Worm (Caenorhabditis elegans): ENCODE measurements around the gene algn-9.

algn-9 gene

ce11 chrII:10603560-10603959, 19.4 kb downstream of the algn-9 start:
- TF ChIP-seq unc-130 (GFP tag; optimal IDR thresholded peaks at IDR 0.05), result no peak
- no peak for TF ChIP-seq spr-3 (GFP tag; optimal IDR thresholded peaks at IDR 0.05)
- no peak for TF ChIP-seq daf-8 (GFP tag; IDR thresholded peaks at IDR 0.05)
- TF ChIP-seq pqm-1 (tag; optimal IDR thresholded peaks at IDR 0.05), result no peak
- TF ChIP-seq php-3 (GFP tag; IDR thresholded peaks at IDR 0.05), result no peak
- no peak for TF ChIP-seq tag-97 (GFP tag; IDR thresholded peaks at IDR 0.05)
- no peak for TF ChIP-seq egl-43 (GFP tag; IDR thresholded peaks at IDR 0.05)
- no peak for TF ChIP-seq Y48G9A.11 (GFP tag; IDR thresholded peaks at IDR 0.05)
- TF ChIP-seq vab-7 (GFP tag; IDR thresholded peaks at IDR 0.05), result no peak
- no peak for TF ChIP-seq daf-12 (tag; optimal IDR thresholded peaks at IDR 0.05)
- TF ChIP-seq ztf-7 (tag; optimal IDR thresholded peaks at IDR 0.05), result no peak
- TF ChIP-seq nhr-28 (tag; optimal IDR thresholded peaks at IDR 0.05), result no peak
- TF ChIP-seq dmd-8 (GFP tag; IDR thresholded peaks at IDR 0.05), result no peak
- no peak for TF ChIP-seq mdl-1 (tag; optimal IDR thresholded peaks at IDR 0.05)
- TF ChIP-seq nhr-25 (tag; optimal IDR thresholded peaks at IDR 0.05; ENCODE audit: borderline replicate concordance, insufficient read depth), result no peak

ce11 chrII:10605512-10605911, 21.4 kb downstream of the algn-9 start, which contains the start of gene taf-13:
taf-13 (minus strand) TSS chrII:10605612.
- TF ChIP-seq pha-4 (GFP tag; IDR thresholded peaks at IDR 0.05) (no peak), pha-4 (tag; optimal IDR thresholded peaks at IDR 0.05) (no peak), zip-11 (GFP tag; IDR thresholded peaks at IDR 0.05) (no peak), fos-1 (tag; optimal IDR thresholded peaks at IDR 0.05) (no peak), ceh-82 (tag; optimal IDR thresholded peaks at IDR 0.05) (no peak), daf-19 (GFP tag; conservative IDR thresholded peaks at IDR 0.05) (no peak), nhr-48 (tag; optimal IDR thresholded peaks at IDR 0.05) (no peak), cey-2 (tag; optimal IDR thresholded peaks at IDR 0.05; ENCODE audit: borderline replicate concordance, insufficient read depth) (no peak), mxl-3 (GFP tag; optimal IDR thresholded peaks at IDR 0.05) (no peak), D1046.2 (GFP tag; IDR thresholded peaks at IDR 0.05) (no peak), nhr-102 (tag; optimal IDR thresholded peaks at IDR 0.05) (no peak), duxl-1 (tag; optimal IDR thresholded peaks at IDR 0.05; ENCODE audit: poor library complexity) (no peak), nhr-10 (tag; optimal IDR thresholded peaks at IDR 0.05) (no peak), spr-1 (tag; optimal IDR thresholded peaks at IDR 0.05) (no peak), F37D6.2 (tag; optimal IDR thresholded peaks at IDR 0.05) (no peak), unc-130 (GFP tag; optimal IDR thresholded peaks at IDR 0.05) (no peak), arid-1 (GFP tag; conservative IDR thresholded peaks at IDR 0.05) (no peak), php-3 (GFP tag; IDR thresholded peaks at IDR 0.05) (no peak), vab-7 (GFP tag; IDR thresholded peaks at IDR 0.05) (no peak), egl-43 (GFP tag; IDR thresholded peaks at IDR 0.05) (no peak)

ce11 chrII:10607238-10607961, 23.3 kb downstream of the algn-9 start, which contains the start of gene ccm-3:
ccm-3 (minus strand) TSS chrII:10607275.
- TF ChIP-seq egl-27 (tag; optimal IDR thresholded peaks at IDR 0.05) (no peak), hmg-1.1 (GFP tag; IDR thresholded peaks at IDR 0.05) (no peak), mes-2 (tag; optimal IDR thresholded peaks at IDR 0.05; ENCODE audit: poor library complexity, severe bottlenecking) (no peak), set-16 (GFP tag; IDR thresholded peaks at IDR 0.05) (no peak), lim-7 (GFP tag; IDR thresholded peaks at IDR 0.05) (no peak), nhr-11 (tag; optimal IDR thresholded peaks at IDR 0.05) (peak; percentile 17), daf-16 (GFP tag; optimal IDR thresholded peaks at IDR 0.05) (no peak), daf-16 (tag; optimal IDR thresholded peaks at IDR 0.05) (peak; percentile 14), T20F7.1 (GFP tag; optimal IDR thresholded peaks at IDR 0.05) (peak; percentile 44), pha-4 (GFP tag; IDR thresholded peaks at IDR 0.05) (no peak), pha-4 (tag; optimal IDR thresholded peaks at IDR 0.05) (no peak), unc-130 (GFP tag; optimal IDR thresholded peaks at IDR 0.05) (peak; percentile 3), ztf-7 (tag; optimal IDR thresholded peaks at IDR 0.05) (no peak), fkh-10 (GFP tag; optimal IDR thresholded peaks at IDR 0.05) (peak; percentile 15), nhr-111 (GFP tag; optimal IDR thresholded peaks at IDR 0.05) (no peak), saeg-2 (GFP tag; IDR thresholded peaks at IDR 0.05) (no peak), ces-1 (GFP tag; optimal IDR thresholded peaks at IDR 0.05) (no peak), nhr-25 (tag; optimal IDR thresholded peaks at IDR 0.05; ENCODE audit: borderline replicate concordance, insufficient read depth) (no peak), aly-2 (tag; optimal IDR thresholded peaks at IDR 0.05) (no peak), dmd-9 (GFP tag; IDR thresholded peaks at IDR 0.05) (no peak), Y105C5A.15 (GFP tag; IDR thresholded peaks at IDR 0.05) (no peak), F10B5.3 (tag; optimal IDR thresholded peaks at IDR 0.05) (no peak), egl-43 (GFP tag; IDR thresholded peaks at IDR 0.05) (no peak)

Data from whole organism, L4 larva.